Worm (Caenorhabditis elegans) whole organism, mixed stage, embryonic: ENCODE data around the gene srh-293.
A peak's percentile ranks its signal among the peaks of the same experiment; 100 is the strongest.

Experiments used
- bed-3 ChIP-seq: fragments of 200-800 bp; sonication (Bioruptor generic); optimal IDR thresholded peaks from 3 replicates; lab custom pipeline; 2018; ENCODE audit warnings: mild to moderate bottlenecking, missing genetic modification characterization, moderate library complexity, missing compliant biosample characterization
- blmp-1 ChIP-seq: fragments of 150-350 bp; optimal IDR thresholded peaks from 2 replicates; lab custom pipeline; 2014; ENCODE audit warnings: missing biosample characterization, missing genetic modification characterization
- ceh-39 ChIP-seq: fragments of 150-350 bp; optimal IDR thresholded peaks from 2 replicates; lab custom pipeline; 2014; ENCODE audit warnings: missing biosample characterization, missing genetic modification characterization
- ceh-43 ChIP-seq: fragments of 200-800 bp; sonication (Bioruptor generic); optimal IDR thresholded peaks from 2 replicates; lab custom pipeline; 2018; ENCODE audit warnings: mild to moderate bottlenecking, missing genetic modification characterization, moderate library complexity, missing compliant biosample characterization
- ceh-83 ChIP-seq: fragments of 200-800 bp; sonication (Bioruptor generic); optimal IDR thresholded peaks from 2 replicates; lab custom pipeline; 2018; ENCODE audit warnings: mild to moderate bottlenecking, missing genetic modification characterization, missing compliant biosample characterization
- ces-1 ChIP-seq: fragments of 150-350 bp; optimal IDR thresholded peaks from 2 replicates; lab custom pipeline; 2014; ENCODE audit warnings: missing biosample characterization, missing genetic modification reagents, missing genetic modification characterization
- cnd-1 ChIP-seq: fragments of 200-800 bp; sonication (Bioruptor generic); optimal IDR thresholded peaks from 2 replicates; lab custom pipeline; 2018; ENCODE audit warnings: mild to moderate bottlenecking, missing genetic modification characterization, missing compliant biosample characterization
- drap-1 ChIP-seq: fragments of 200-800 bp; sonication (Bioruptor generic); optimal IDR thresholded peaks from 3 replicates; lab custom pipeline; 2018; ENCODE audit warnings: mild to moderate bottlenecking, missing genetic modification characterization, missing compliant biosample characterization
- elt-1 ChIP-seq: sonication (generic microtip); optimal IDR thresholded peaks from 2 replicates; lab custom pipeline; 2017; ENCODE audit warnings: missing genetic modification characterization, mild to moderate bottlenecking, missing compliant biosample characterization, antibody characterized with exemption, moderate library complexity, borderline replicate concordance; ENCODE audit not compliant: insufficient read depth
- elt-3 ChIP-seq: fragments of 150-350 bp; optimal IDR thresholded peaks from 2 replicates; lab custom pipeline; 2014; ENCODE audit warnings: missing biosample characterization, missing genetic modification characterization
- flh-1 ChIP-seq: fragments of 200-800 bp; sonication (Bioruptor generic); optimal IDR thresholded peaks from 2 replicates; lab custom pipeline; 2018; ENCODE audit warnings: mild to moderate bottlenecking, missing genetic modification characterization, moderate library complexity, missing compliant biosample characterization
- ham-2 ChIP-seq: fragments of 200-800 bp; sonication (Bioruptor generic); optimal IDR thresholded peaks from 2 replicates; lab custom pipeline; 2018; ENCODE audit warnings: mild to moderate bottlenecking, missing genetic modification characterization, missing compliant biosample characterization
- hlh-1 ChIP-seq: fragments of 150-350 bp; optimal IDR thresholded peaks from 2 replicates; lab custom pipeline; 2014; ENCODE audit warnings: missing biosample characterization, missing genetic modification reagents, missing genetic modification characterization
- lin-13 ChIP-seq: fragments of 150-350 bp; optimal IDR thresholded peaks from 2 replicates; lab custom pipeline; 2014; ENCODE audit warnings: missing biosample characterization, missing genetic modification characterization
- lsy-2 ChIP-seq: fragments of 150-350 bp; optimal IDR thresholded peaks from 2 replicates; lab custom pipeline; 2014; ENCODE audit warnings: missing biosample characterization, missing genetic modification characterization
- mab-5 ChIP-seq: fragments of 150-350 bp; optimal IDR thresholded peaks from 2 replicates; lab custom pipeline; 2014; ENCODE audit warnings: missing biosample characterization, missing genetic modification characterization
- mep-1 ChIP-seq: fragments of 150-350 bp; optimal IDR thresholded peaks from 2 replicates; lab custom pipeline; 2017; ENCODE audit warnings: missing biosample characterization, missing genetic modification reagents, missing genetic modification characterization, inconsistent platforms
- nhr-12 ChIP-seq: fragments of 150-350 bp; optimal IDR thresholded peaks from 2 replicates; lab custom pipeline; 2014; ENCODE audit warnings: missing biosample characterization, missing genetic modification characterization
- nhr-2 ChIP-seq: fragments of 150-350 bp; optimal IDR thresholded peaks from 2 replicates; lab custom pipeline; 2014; ENCODE audit warnings: missing biosample characterization, missing genetic modification characterization
- nhr-237 ChIP-seq: fragments of 150-350 bp; optimal IDR thresholded peaks from 2 replicates; lab custom pipeline; 2014; ENCODE audit warnings: missing biosample characterization, missing genetic modification characterization
- nhr-28 ChIP-seq: fragments of 150-350 bp; optimal IDR thresholded peaks from 2 replicates; lab custom pipeline; 2014; ENCODE audit warnings: missing biosample characterization, missing genetic modification characterization
- nhr-76 ChIP-seq: sonication (generic microtip); optimal IDR thresholded peaks from 2 replicates; lab custom pipeline; 2017; ENCODE audit warnings: missing biosample characterization, missing genetic modification characterization
- pha-4 ChIP-seq: fragments of 150-350 bp; optimal IDR thresholded peaks from 2 replicates; lab custom pipeline; 2018; ENCODE audit warnings: missing biosample characterization, missing genetic modification reagents, missing genetic modification characterization
- sem-2 ChIP-seq: fragments of 200-800 bp; sonication (Bioruptor generic); optimal IDR thresholded peaks from 2 replicates; lab custom pipeline; 2018; ENCODE audit warnings: mild to moderate bottlenecking, missing genetic modification characterization, missing compliant biosample characterization
- snpc-4 ChIP-seq: fragments of 150-350 bp; optimal IDR thresholded peaks from 2 replicates; lab custom pipeline; 2014; ENCODE audit warnings: missing biosample characterization, missing genetic modification characterization
- sptf-1 ChIP-seq: sonication (generic microtip); optimal IDR thresholded peaks from 2 replicates; lab custom pipeline; 2017; ENCODE audit warnings: mild to moderate bottlenecking, missing genetic modification characterization, moderate library complexity, missing compliant biosample characterization
- tbx-8 ChIP-seq: fragments of 200-800 bp; sonication (Bioruptor generic); optimal IDR thresholded peaks from 2 replicates; lab custom pipeline; 2018; ENCODE audit warnings: mild to moderate bottlenecking, missing genetic modification characterization, moderate library complexity, missing compliant biosample characterization
- unc-120 ChIP-seq: sonication (generic microtip); optimal IDR thresholded peaks from 2 replicates; lab custom pipeline; 2017; ENCODE audit warnings: missing genetic modification characterization, missing compliant biosample characterization; ENCODE audit not compliant: poor library complexity, severe bottlenecking
- unc-39 ChIP-seq: fragments of 150-350 bp; optimal IDR thresholded peaks from 2 replicates; lab custom pipeline; 2014; ENCODE audit warnings: missing biosample characterization, missing genetic modification characterization
- unc-62 ChIP-seq: fragments of 150-350 bp; optimal IDR thresholded peaks from 2 replicates; lab custom pipeline; 2014; ENCODE audit warnings: missing biosample characterization, missing genetic modification reagents, missing genetic modification characterization
- zip-8 ChIP-seq: fragments of 150-350 bp; optimal IDR thresholded peaks from 2 replicates; lab custom pipeline; 2014; ENCODE audit warnings: missing biosample characterization, missing genetic modification characterization
- ztf-11 ChIP-seq: fragments of 150-350 bp; optimal IDR thresholded peaks from 2 replicates; lab custom pipeline; 2014; ENCODE audit warnings: missing biosample characterization, missing genetic modification characterization

The srh-293 gene

DNA sequence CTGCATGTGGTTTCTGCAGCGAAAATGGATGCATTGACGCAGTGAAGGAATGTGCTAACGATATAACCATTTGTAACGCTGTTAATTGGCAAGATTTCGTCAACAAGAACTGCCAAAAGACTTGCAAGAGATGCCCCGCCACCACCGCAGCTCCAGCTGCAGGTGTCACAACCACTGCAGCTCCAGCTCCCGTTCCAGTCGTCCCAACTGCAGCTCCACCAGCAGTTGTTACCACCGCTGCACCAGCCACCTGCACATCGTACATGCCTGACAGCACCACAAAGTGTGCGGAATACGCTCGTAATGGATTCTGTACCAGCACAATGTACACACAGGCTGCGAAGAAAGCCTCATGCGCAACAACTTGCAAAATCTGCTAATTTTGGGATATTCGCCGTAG, 46.7 kb downstream of the srh-293 start:
- TF ChIP-seq unc-120 (no peak), mab-5 (tag; lab: Kevin White, UChicago) (no peak), blmp-1 (no peak), nhr-76 (tag; lab: Kevin White, UChicago) (no peak), nhr-2 (tag; lab: Kevin White, UChicago) (no peak), ceh-39 (tag; lab: Kevin White, UChicago) (no peak), sem-2 (GFP tag; lab: Kevin White, UChicago) (no peak), lsy-2 (tag; lab: Kevin White, UChicago) (no peak), flh-1 (GFP tag; lab: Kevin White, UChicago) (no peak), nhr-237 (no peak), mep-1 (tag; lab: Kevin White, UChicago) (no peak), cnd-1 (tag; lab: Kevin White, UChicago) (no peak)

ce11 chrV:15913714-15914113, 47.8 kb downstream of the srh-293 start, which contains the start of gene F35E8.7:
Gene F35E8.7 (plus strand): TSS chrV:15914014.
- TF ChIP-seq snpc-4 (no peak), lsy-2 (tag; lab: Kevin White, UChicago) (no peak), bed-3 (GFP tag; lab: Kevin White, UChicago) (no peak), elt-3 (tag; lab: Kevin White, UChicago) (no peak), unc-39 (no peak), hlh-1 (tag; lab: Kevin White, UChicago) (no peak), pha-4 (tag; lab: Kevin White, UChicago) (no peak), ceh-43 (GFP tag; lab: Kevin White, UChicago) (no peak), lin-13 (tag; lab: Kevin White, UChicago) (no peak), tbx-8 (GFP tag; lab: Kevin White, UChicago) (no peak)

DNA sequence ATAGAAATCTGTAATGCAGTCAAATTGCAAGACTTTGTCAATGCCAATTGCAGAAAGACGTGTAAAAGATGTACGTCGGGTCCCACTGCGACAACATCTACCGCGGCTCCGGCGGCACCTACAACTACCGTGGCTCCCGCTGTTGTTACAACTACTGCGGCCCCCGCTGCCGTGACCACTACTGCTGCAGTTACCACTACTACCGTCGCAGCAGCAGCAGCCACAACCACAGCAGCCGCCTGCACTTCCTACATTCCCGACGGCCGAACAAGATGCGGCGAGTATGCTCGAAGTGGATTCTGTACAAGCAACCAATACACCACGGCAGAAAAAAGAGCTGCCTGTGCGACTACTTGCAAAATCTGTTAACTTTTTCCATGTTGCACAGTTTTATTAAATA, 48.8 kb downstream of the srh-293 start:
- TF ChIP-seq drap-1: peak; percentile 32
- no peak for TF ChIP-seq lsy-2 (tag; lab: Kevin White, UChicago)
- TF ChIP-seq, all 35 proteins: peak for 1

ce11 chrV:15915307-15915706, 49.4 kb downstream of the srh-293 start:
- TF ChIP-seq nhr-2 (tag; lab: Kevin White, UChicago) (no peak), ces-1 (no peak), elt-3 (tag; lab: Kevin White, UChicago) (no peak), pha-4 (tag; lab: Kevin White, UChicago) (no peak), nhr-12 (tag; lab: Kevin White, UChicago) (no peak), ceh-43 (GFP tag; lab: Kevin White, UChicago) (no peak), hlh-1 (tag; lab: Kevin White, UChicago) (no peak), sptf-1 (no peak), elt-1 (tag; lab: Kevin White, UChicago) (no peak)

ce11 chrV:15915919-15916318, 50.0 kb downstream of the srh-293 start, which contains the start of gene gst-38:
Gene gst-38 (minus strand): TSS chrV:15916070.
- no peak for TF ChIP-seq ztf-11 (tag; lab: Kevin White, UChicago)
- no peak for TF ChIP-seq nhr-28 (tag; lab: Kevin White, UChicago)
- TF ChIP-seq lsy-2 (tag; lab: Kevin White, UChicago): no peak
- TF ChIP-seq mep-1 (tag; lab: Kevin White, UChicago): no peak
- no peak for TF ChIP-seq ceh-83
- TF ChIP-seq elt-1 (tag; lab: Kevin White, UChicago): no peak
- TF ChIP-seq zip-8: no peak
- TF ChIP-seq mab-5 (tag; lab: Kevin White, UChicago): no peak
- no peak for TF ChIP-seq ham-2 (GFP tag; lab: Kevin White, UChicago)
- no peak for TF ChIP-seq bed-3 (GFP tag; lab: Kevin White, UChicago)
- TF ChIP-seq unc-39: no peak
- no peak for TF ChIP-seq snpc-4
- no peak for TF ChIP-seq drap-1
- TF ChIP-seq nhr-2 (tag; lab: Kevin White, UChicago): no peak
- no peak for TF ChIP-seq unc-62 (GFP tag; lab: Kevin White, UChicago)
- TF ChIP-seq tbx-8 (GFP tag; lab: Kevin White, UChicago): no peak
- TF ChIP-seq ces-1: no peak
- TF ChIP-seq lin-13 (tag; lab: Kevin White, UChicago): no peak
- TF ChIP-seq unc-120: no peak
- TF ChIP-seq, all 35 proteins: peak for 0
